Worm (Caenorhabditis elegans) whole organism, L2 larva: ENCODE results near the gene srh-142.

Experiments
- C34F6.9 ChIP-seq: fragments of 150-350 bp; optimal IDR thresholded peaks from 2 replicates; lab custom pipeline; 2014; ENCODE audit warnings: missing biosample characterization, missing genetic modification characterization
- F13H6.1 ChIP-seq: sonication (generic microtip); optimal IDR thresholded peaks from 2 replicates; lab custom pipeline; 2016; ENCODE audit warnings: missing genetic modification characterization, missing compliant biosample characterization
- alr-1 ChIP-seq: fragments of 150-350 bp; optimal IDR thresholded peaks from 2 replicates; lab custom pipeline; 2014; ENCODE audit warnings: missing biosample characterization, missing genetic modification characterization
- ama-1 ChIP-seq: fragments of 150-350 bp; optimal IDR thresholded peaks from 2 replicates; lab custom pipeline; 2018; ENCODE audit warnings: inconsistent platforms
- ceh-82 ChIP-seq: fragments of 150-350 bp; optimal IDR thresholded peaks from 2 replicates; lab custom pipeline; 2014; ENCODE audit warnings: missing biosample characterization, missing genetic modification characterization
- crh-2 ChIP-seq: sonication (generic microtip); optimal IDR thresholded peaks from 2 replicates; lab custom pipeline; 2017; ENCODE audit warnings: missing biosample characterization, missing genetic modification characterization
- dmd-4 ChIP-seq: sonication (generic microtip); optimal IDR thresholded peaks from 2 replicates; lab custom pipeline; 2017; ENCODE audit warnings: missing biosample characterization, missing genetic modification characterization
- egl-27 ChIP-seq: sonication (generic microtip); optimal IDR thresholded peaks from 3 replicates; lab custom pipeline; 2017; ENCODE audit warnings: missing biosample characterization, missing genetic modification reagents, missing genetic modification characterization
- elt-1 ChIP-seq: fragments of 150-350 bp; optimal IDR thresholded peaks from 2 replicates; lab custom pipeline; 2014; ENCODE audit warnings: missing biosample characterization, missing genetic modification characterization
- elt-3 ChIP-seq: sonication (generic microtip); optimal IDR thresholded peaks from 2 replicates; lab custom pipeline; 2017; ENCODE audit warnings: missing biosample characterization, missing genetic modification characterization
- lin-13 ChIP-seq: fragments of 150-350 bp; optimal IDR thresholded peaks from 2 replicates; lab custom pipeline; 2014; ENCODE audit warnings: missing biosample characterization, missing genetic modification reagents, missing genetic modification characterization
- lin-39 ChIP-seq: fragments of 150-350 bp; optimal IDR thresholded peaks from 2 replicates; lab custom pipeline; 2014; ENCODE audit warnings: missing biosample characterization, missing genetic modification reagents, missing genetic modification characterization
- mab-5 ChIP-seq: fragments of 150-350 bp; optimal IDR thresholded peaks from 2 replicates; lab custom pipeline; 2014; ENCODE audit warnings: missing biosample characterization, missing genetic modification characterization
- mdl-1 ChIP-seq, 2 experiments: fragments of 150-350 bp in 1 of 2; sonication (generic microtip) in 1 of 2; optimal IDR thresholded peaks; 2 replicates each; lab custom pipeline; 2017; ENCODE audit warnings: missing biosample characterization in 2 of 2, missing genetic modification characterization in 2 of 2
- nhr-10 ChIP-seq: sonication (generic microtip); optimal IDR thresholded peaks from 2 replicates; lab custom pipeline; 2017; ENCODE audit warnings: missing biosample characterization, missing genetic modification characterization
- nhr-11 ChIP-seq: fragments of 150-350 bp; optimal IDR thresholded peaks from 2 replicates; lab custom pipeline; 2014; ENCODE audit warnings: missing biosample characterization, missing genetic modification characterization
- nhr-12 ChIP-seq: fragments of 150-350 bp; optimal IDR thresholded peaks from 2 replicates; lab custom pipeline; 2014; ENCODE audit warnings: missing biosample characterization, missing genetic modification characterization
- nhr-23 ChIP-seq: fragments of 150-350 bp; optimal IDR thresholded peaks from 2 replicates; lab custom pipeline; 2014; ENCODE audit warnings: missing biosample characterization, missing genetic modification reagents, missing genetic modification characterization
- nhr-25 ChIP-seq: fragments of 150-350 bp; sonication (generic microtip); optimal IDR thresholded peaks from 3 replicates; lab custom pipeline; 2014; ENCODE audit warnings: missing biosample characterization, missing genetic modification characterization
- nhr-6 ChIP-seq: fragments of 150-350 bp; optimal IDR thresholded peaks from 2 replicates; lab custom pipeline; 2014; ENCODE audit warnings: missing biosample characterization, missing genetic modification characterization
- sem-4 ChIP-seq: fragments of 150-350 bp; optimal IDR thresholded peaks from 2 replicates; lab custom pipeline; 2014; ENCODE audit warnings: missing biosample characterization, missing genetic modification reagents, missing genetic modification characterization
- skn-1 ChIP-seq: sonication (generic microtip); optimal IDR thresholded peaks from 2 replicates; lab custom pipeline; 2017; ENCODE audit warnings: missing biosample characterization, missing genetic modification characterization
- sma-3 ChIP-seq: sonication (generic microtip); optimal IDR thresholded peaks from 2 replicates; lab custom pipeline; 2016; ENCODE audit warnings: missing genetic modification reagents, missing genetic modification characterization, missing compliant biosample characterization
- sma-9 ChIP-seq, 2 experiments: fragments of 150-350 bp in 1 of 2; sonication (generic microtip) in 1 of 2; optimal IDR thresholded peaks; 2 replicates each; lab custom pipeline; 2014 to 2016; ENCODE audit warnings: missing genetic modification characterization in 2 of 2, mild to moderate bottlenecking in 1 of 2, missing biosample characterization in 1 of 2, missing compliant biosample characterization in 1 of 2, missing genetic modification reagents in 1 of 2, moderate library complexity in 1 of 2
- snpc-4 ChIP-seq: fragments of 150-350 bp; optimal IDR thresholded peaks from 2 replicates; lab custom pipeline; 2014; ENCODE audit warnings: missing biosample characterization, missing genetic modification characterization
- unc-39 ChIP-seq: fragments of 150-350 bp; optimal IDR thresholded peaks from 2 replicates; lab custom pipeline; 2014; ENCODE audit warnings: missing biosample characterization, missing genetic modification characterization
- unc-55 ChIP-seq: fragments of 150-350 bp; sonication (generic microtip); optimal IDR thresholded peaks from 3 replicates; lab custom pipeline; 2014; ENCODE audit warnings: missing biosample characterization, missing genetic modification reagents, missing genetic modification characterization
- unc-62 ChIP-seq: fragments of 150-350 bp; optimal IDR thresholded peaks from 2 replicates; lab custom pipeline; 2014; ENCODE audit warnings: missing biosample characterization, missing genetic modification reagents, missing genetic modification characterization
- ztf-11 ChIP-seq: sonication (generic microtip); optimal IDR thresholded peaks from 2 replicates; lab custom pipeline; 2017; ENCODE audit warnings: missing biosample characterization, missing genetic modification characterization
- ztf-4 ChIP-seq: fragments of 150-350 bp; optimal IDR thresholded peaks from 2 replicates; lab custom pipeline; 2014; ENCODE audit warnings: missing biosample characterization, missing genetic modification characterization

Gene srh-142

DNA sequence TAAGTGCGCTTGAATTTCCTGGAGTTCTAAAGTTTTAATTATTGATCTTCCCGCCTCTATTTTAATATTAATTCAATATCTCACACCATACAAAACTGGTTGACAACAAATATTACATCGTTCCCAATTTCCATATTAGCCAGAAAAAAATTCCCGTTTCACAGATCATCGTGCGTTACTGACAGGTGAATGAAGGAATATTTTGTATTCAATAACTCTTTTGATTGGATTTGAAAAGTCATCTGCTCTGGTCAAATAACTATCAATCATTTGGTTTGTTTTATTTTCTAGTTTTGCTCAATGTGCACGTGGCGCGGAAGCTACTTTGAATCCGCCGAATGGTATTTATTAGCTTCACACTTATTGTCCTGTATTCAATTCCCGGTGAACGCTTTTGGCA is 22.9 kb upstream of the srh-142 start, which contains the start of gene srh-139:
Gene srh-139 (plus strand): TSS at position 301 of the 400 bp plus-strand sequence.
- TF ChIP-seq sma-3, result no peak
- TF ChIP-seq C34F6.9, result no peak
- no peak for TF ChIP-seq unc-62 (GFP tag; lab: Kevin White, UChicago)
- no peak for TF ChIP-seq crh-2
- no peak for TF ChIP-seq ztf-4 (tag; lab: Kevin White, UChicago)
- no peak for TF ChIP-seq elt-3 (tag; lab: Kevin White, UChicago)
- TF ChIP-seq ceh-82 (tag; lab: Kevin White, UChicago), result no peak

ce11 chrV:16483044-16483443 is 22.3 kb upstream of the srh-142 start, which contains the start of gene F57E7.2:
TSS of gene F57E7.2 (minus strand) at chrV:16483144.
- TF ChIP-seq unc-39 (tag; lab: Kevin White, UChicago), result no peak
- TF ChIP-seq lin-13 (GFP tag; lab: Kevin White, UChicago), result no peak
- no peak for TF ChIP-seq dmd-4
- TF ChIP-seq nhr-23 (tag; lab: Kevin White, UChicago), result no peak
- no peak for TF ChIP-seq nhr-6 (tag; lab: Kevin White, UChicago)
- TF ChIP-seq elt-1 (tag; lab: Kevin White, UChicago), result no peak
- TF ChIP-seq mab-5 (tag; lab: Kevin White, UChicago), result no peak
- TF ChIP-seq lin-39 (tag; lab: Kevin White, UChicago), result no peak

- no peak for TF ChIP-seq mab-5 (tag; lab: Kevin White, UChicago)
- no peak for TF ChIP-seq sem-4 (tag; lab: Kevin White, UChicago)
These were observed 20.3 kb upstream of the srh-142 start, which contains the start of the genes F57E7.4 and spig-6 for ce11 chrV:16480919-16481630. TSS of gene F57E7.4 (minus strand) at chrV:16481019. TSS of gene spig-6 (plus strand) at chrV:16481580.

DNA sequence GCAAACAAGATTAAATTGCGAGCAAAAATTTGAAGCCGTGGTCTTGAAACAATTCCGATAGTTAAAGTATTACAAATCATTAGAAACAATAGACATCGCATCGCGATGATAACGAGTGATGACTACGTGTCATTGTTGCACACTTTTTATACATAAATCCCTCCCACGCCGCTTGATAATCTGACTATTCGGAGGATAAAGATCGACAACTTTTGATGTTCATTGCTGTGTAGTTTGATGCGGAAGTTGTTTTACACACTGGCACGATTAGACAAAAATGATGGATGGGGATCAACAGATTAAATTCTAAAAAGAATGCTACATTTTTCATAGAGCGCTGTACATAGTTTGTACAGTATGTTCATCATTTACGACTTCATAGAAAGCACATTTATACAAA is 18.5 kb upstream of the srh-142 start, which contains the start of gene T08G3.11:
Gene T08G3.11 (minus strand): TSS at position 101 of the 400 bp plus-strand sequence.
- TF ChIP-seq elt-3 (tag; lab: Kevin White, UChicago), result no peak

- no peak for TF ChIP-seq F13H6.1
- TF ChIP-seq nhr-11 (tag; lab: Kevin White, UChicago), result no peak
- TF ChIP-seq, all 48 proteins: peak for 0
These were observed 11.3 kb upstream of the srh-142 start, which contains the start of gene srw-35 for ce11 chrV:16471995-16472563. TSS of gene srw-35 (plus strand) at chrV:16472513.

DNA sequence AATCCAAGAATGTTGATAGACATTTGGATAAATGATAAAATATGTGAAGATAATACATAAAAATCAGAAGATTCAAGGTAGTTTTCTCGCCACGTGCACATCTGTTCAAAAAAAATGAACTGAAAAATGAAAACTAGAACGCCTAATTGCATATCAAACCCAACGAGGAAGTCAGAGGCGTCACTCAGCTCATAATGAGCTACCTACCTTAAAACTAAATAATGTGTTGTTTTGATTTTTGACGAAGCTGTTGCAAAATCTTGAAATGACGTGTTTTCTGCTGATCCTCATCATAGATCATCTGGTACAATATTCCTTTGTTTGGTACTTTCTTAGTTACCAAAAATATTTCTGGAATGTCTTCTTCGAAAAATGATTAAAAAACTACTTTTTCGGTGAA is 10.2 kb upstream of the srh-142 start, which contains the start of gene srh-138:
Gene srh-138 (minus strand): TSS at position 101 of the 400 bp plus-strand sequence.
- no peak for TF ChIP-seq skn-1 (tag; lab: Kevin White, UChicago)
- TF ChIP-seq nhr-10 (tag; lab: Kevin White, UChicago), result no peak
- TF ChIP-seq elt-1 (tag; lab: Kevin White, UChicago), result no peak

DNA sequence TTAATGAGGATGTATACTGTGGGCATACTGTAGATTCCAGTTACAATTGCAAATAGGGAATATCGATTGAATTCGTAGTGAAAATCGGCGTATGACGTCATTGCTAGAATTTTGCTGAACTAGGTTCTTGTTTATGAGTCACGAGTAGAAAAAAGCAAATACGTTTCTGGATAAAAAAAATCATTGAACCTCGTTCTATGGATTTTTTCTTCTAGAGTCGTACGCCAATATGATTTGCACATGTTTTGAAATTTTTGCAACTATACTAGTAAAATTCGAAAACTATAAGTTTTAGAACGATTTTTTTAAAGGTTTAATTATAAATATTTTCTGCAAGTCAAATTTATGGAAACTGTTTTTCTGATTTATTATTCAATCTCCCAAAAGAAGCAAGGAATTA is 7.1 kb upstream of the srh-142 start, which contains the start of gene sru-44:
Gene sru-44 (minus strand): TSS at position 101 of the 400 bp plus-strand sequence.
- TF ChIP-seq mab-5 (tag; lab: Kevin White, UChicago), result no peak
- TF ChIP-seq elt-1 (tag; lab: Kevin White, UChicago), result no peak
- TF ChIP-seq mdl-1 (tag; optimal IDR thresholded peaks at IDR 0.05; lab: Kevin White, UChicago), result no peak
- no peak for TF ChIP-seq dmd-4
- TF ChIP-seq nhr-12, result no peak
- no peak for TF ChIP-seq snpc-4
- TF ChIP-seq lin-13 (GFP tag; lab: Kevin White, UChicago), result no peak

DNA sequence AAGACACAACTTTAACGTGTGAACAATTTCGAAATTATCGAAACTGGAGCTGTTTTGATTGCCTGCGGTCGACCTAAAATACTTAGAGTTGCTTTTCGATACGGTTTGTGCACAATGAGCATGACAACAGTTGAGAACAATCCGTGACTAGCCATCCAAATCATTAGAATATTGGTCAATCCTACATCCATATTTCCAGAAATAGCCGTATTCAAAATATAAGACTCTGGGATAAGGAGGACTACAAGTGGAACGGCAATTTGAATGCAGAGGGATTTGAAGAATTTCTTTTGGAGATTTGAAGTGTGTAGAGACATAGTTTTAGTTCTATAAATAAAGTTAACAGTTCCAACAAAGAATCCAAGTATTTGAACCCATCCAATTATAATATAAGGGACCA is 1.4 kb downstream of the srh-142 start:
- TF ChIP-seq unc-55 (GFP tag; lab: Kevin White, UChicago) (no peak), nhr-25 (tag; lab: Kevin White, UChicago) (no peak), alr-1 (tag; lab: Kevin White, UChicago) (no peak), unc-62 (GFP tag; lab: Kevin White, UChicago) (no peak), nhr-12 (no peak), ama-1 (lab: Kevin White, UChicago) (no peak), egl-27 (tag; lab: Kevin White, UChicago) (no peak), snpc-4 (no peak), ceh-82 (tag; lab: Kevin White, UChicago) (no peak), ztf-11 (no peak), nhr-10 (tag; lab: Kevin White, UChicago) (no peak), C34F6.9 (no peak), elt-3 (tag; lab: Kevin White, UChicago) (no peak), lin-13 (GFP tag; lab: Kevin White, UChicago) (no peak), lin-39 (tag; lab: Kevin White, UChicago) (no peak), sma-9 (GFP tag; optimal IDR thresholded peaks at IDR 0.05; lab: Kevin White, UChicago) (no peak), sma-9 (tag; optimal IDR thresholded peaks at IDR 0.05; lab: Kevin White, UChicago) (no peak)
